Fruit fly (Drosophila melanogaster): ENCODE results near the gene CG13693.
A peak's percentile ranks its signal among the peaks of the same experiment; 100 is the strongest.

The CG13693 gene

DNA sequence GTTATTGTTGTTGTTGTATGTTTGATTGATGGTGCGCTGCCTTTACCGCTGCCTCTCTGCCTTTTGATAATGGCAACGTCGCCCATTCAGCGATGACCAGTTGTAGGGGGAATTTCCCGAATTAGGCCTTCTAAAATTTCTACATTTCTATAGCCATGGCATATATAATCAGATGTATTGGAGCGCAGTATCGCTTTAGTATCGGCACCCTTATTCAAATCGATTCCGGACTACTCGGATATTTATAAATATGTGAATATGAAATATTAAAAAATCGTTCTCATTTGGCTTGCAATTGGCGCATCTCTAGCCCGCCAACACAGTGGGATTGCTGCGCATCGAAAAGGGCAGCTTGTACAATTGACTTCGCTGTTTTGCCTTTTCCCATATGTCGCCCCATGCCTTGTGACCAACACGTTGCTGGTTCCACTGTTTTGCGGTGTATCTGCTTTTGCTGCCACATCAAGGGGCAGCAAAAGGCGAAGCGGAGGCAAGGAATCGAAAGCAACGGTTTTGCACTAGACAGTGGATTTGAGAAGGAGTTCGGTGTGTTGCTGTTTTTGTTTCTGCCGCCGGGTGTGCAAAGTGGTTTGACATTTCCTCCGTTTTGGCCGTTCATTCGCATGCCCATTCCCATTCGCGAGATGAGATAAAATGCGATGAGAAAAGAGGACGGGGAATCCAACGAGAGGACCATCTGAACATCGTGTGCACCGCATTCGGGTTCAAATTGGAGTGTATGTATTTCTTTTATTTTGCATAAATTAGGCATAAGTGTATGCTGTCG is 7.5 kb upstream of the CG13693 start (continued):
- TF ChIP-seq en (GFP tag; optimal IDR thresholded peaks at IDR 0.05) (no peak), Lpt (GFP tag; optimal IDR thresholded peaks at IDR 0.05) (no peak), onecut (GFP tag; IDR thresholded peaks at IDR 0.05) (peak; percentile 43; the same call in 1 of the 2 replicates), D19A (tag; optimal IDR thresholded peaks at IDR 0.05) (peak; percentile 38), CG4360 (GFP tag; IDR thresholded peaks at IDR 0.05) (no peak), knrl (GFP tag; IDR thresholded peaks at IDR 0.05; ENCODE audit: partially characterized antibody) (no peak), zen2 (GFP tag; IDR thresholded peaks at IDR 0.05; ENCODE audit: partially characterized antibody) (no peak), CG10654 (GFP tag; optimal IDR thresholded peaks at IDR 0.05) (peak; percentile 1), CG10366 (GFP tag; IDR thresholded peaks at IDR 0.05) (peak; percentile 75), CG16815 (GFP tag; optimal IDR thresholded peaks at IDR 0.05) (peak; percentile 19), CG7372 (GFP tag; IDR thresholded peaks at IDR 0.05) (0 out of 2 replicates have a peak, but pooled peaks have one; percentile 19), Hmx (GFP tag; optimal IDR thresholded peaks at IDR 0.05) (no peak), CG6254 (GFP tag; optimal IDR thresholded peaks at IDR 0.05) (no peak), Mad (GFP tag; optimal IDR thresholded peaks at IDR 0.05) (peak; percentile 64), kah (GFP tag; optimal IDR thresholded peaks at IDR 0.05) (peak; percentile 18), seq (GFP tag; IDR thresholded peaks at IDR 0.05) (0 out of 2 replicates have a peak, but pooled peaks have one; percentile 25), Ets65A (GFP tag) (peak; percentile 81), fu2 (GFP tag; optimal IDR thresholded peaks at IDR 0.05) (no peak), CG30403 (GFP tag; optimal IDR thresholded peaks at IDR 0.05) (peak; percentile 74), CG1529 (GFP tag; optimal IDR thresholded peaks at IDR 0.05) (peak; percentile 50), prd (optimal IDR thresholded peaks at IDR 0.05) (no peak), prd (GFP tag; IDR thresholded peaks at IDR 0.05) (peak; percentile 74), sim (GFP tag; IDR thresholded peaks at IDR 0.05) (no peak), schlank (tag; optimal IDR thresholded peaks at IDR 0.05) (peak; percentile 25), gce (GFP tag; IDR thresholded peaks at IDR 0.05) (no peak), Hand (GFP tag; optimal IDR thresholded peaks at IDR 0.05) (peak; percentile 66), Doc3 (GFP tag; IDR thresholded peaks at IDR 0.05; ENCODE audit: partially characterized antibody) (no peak), bsh (GFP tag; optimal IDR thresholded peaks at IDR 0.05) (peak; percentile 56 to 75), chif (GFP tag; optimal IDR thresholded peaks at IDR 0.05) (peak; percentile 49 to 56), lilli (GFP tag; optimal IDR thresholded peaks at IDR 0.05) (peak; percentile 76), gem (tag; optimal IDR thresholded peaks at IDR 0.05) (peak; percentile 73), ase (GFP tag; IDR thresholded peaks at IDR 0.05) (peak; percentile 48; the same call in 1 of the 3 replicates), CG7357 (GFP tag; IDR thresholded peaks at IDR 0.05) (0 out of 3 replicates have a peak, but pooled peaks have one; percentile 33), jing (GFP tag; optimal IDR thresholded peaks at IDR 0.05) (peak; percentile 32), Atf3 (GFP tag; optimal IDR thresholded peaks at IDR 0.05) (no peak), gsb-n (tag; optimal IDR thresholded peaks at IDR 0.05) (no peak), btn (GFP tag; optimal IDR thresholded peaks at IDR 0.05) (no peak), CG34224 (GFP tag; IDR thresholded peaks at IDR 0.05; ENCODE audit: partially characterized antibody) (0 out of 3 replicates have a peak, but pooled peaks have one; percentile 4), lmd (GFP tag; IDR thresholded peaks at IDR 0.05) (no peak; the same call in none of the 2 replicates), CG5245 (GFP tag; optimal IDR thresholded peaks at IDR 0.05) (peak; percentile 39), CG5953 (GFP tag; IDR thresholded peaks at IDR 0.05) (no peak), nom (GFP tag; optimal IDR thresholded peaks at IDR 0.05) (peak; percentile 85), danr (GFP tag; IDR thresholded peaks at IDR 0.05) (no peak), ems (GFP tag; optimal IDR thresholded peaks at IDR 0.05) (peak; percentile 62), CG18476 (GFP tag; optimal IDR thresholded peaks at IDR 0.05) (peak; percentile 39), NfI (GFP tag; optimal IDR thresholded peaks at IDR 0.05) (peak; percentile 66), tx (GFP tag; optimal IDR thresholded peaks at IDR 0.05) (peak; percentile 30), pita (GFP tag; optimal IDR thresholded peaks at IDR 0.05) (no peak), CG9817 (tag; optimal IDR thresholded peaks at IDR 0.05) (peak; percentile 49), sens (GFP tag) (peak; percentile 86)

Data from whole organism, embryonic.